Fruit fly (Drosophila melanogaster): Measurements from ENCODE around the gene Cby.

Cby gene

DNA sequence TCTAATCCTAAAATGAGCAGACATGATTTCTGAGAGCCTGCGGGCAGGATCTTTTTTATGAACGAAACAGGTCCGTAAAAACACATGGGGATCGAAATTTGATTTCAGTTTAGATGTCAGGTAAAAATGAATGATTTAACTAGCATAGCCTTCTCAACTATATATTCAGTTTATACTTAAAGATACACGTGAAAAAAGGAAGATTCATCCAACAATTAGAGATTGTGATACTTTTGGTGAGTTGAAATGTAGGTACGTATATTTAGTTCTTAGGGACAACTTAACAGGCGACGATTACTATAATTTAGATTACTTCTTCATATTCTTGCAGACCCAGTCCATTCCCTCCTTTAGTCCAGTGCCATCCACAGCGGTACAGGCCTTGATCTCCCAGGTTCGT, 17.6 kb downstream of the Cby start, which contains the start of gene CG17819:
CG17819 (minus strand) TSS at position 101 of the 400 bp plus-strand sequence.
- no peak for TF ChIP-seq Dll (optimal IDR thresholded peaks at IDR 0.05)
- no peak for TF ChIP-seq CG8478 (optimal IDR thresholded peaks at IDR 0.05)
- no peak for TF ChIP-seq usp (GFP tag; optimal IDR thresholded peaks at IDR 0.05)
- no peak for TF ChIP-seq psq (optimal IDR thresholded peaks at IDR 0.05)
- no peak for TF ChIP-seq EcR (GFP tag; optimal IDR thresholded peaks at IDR 0.05)
- TF ChIP-seq pan (optimal IDR thresholded peaks at IDR 0.05), result no peak

DNA sequence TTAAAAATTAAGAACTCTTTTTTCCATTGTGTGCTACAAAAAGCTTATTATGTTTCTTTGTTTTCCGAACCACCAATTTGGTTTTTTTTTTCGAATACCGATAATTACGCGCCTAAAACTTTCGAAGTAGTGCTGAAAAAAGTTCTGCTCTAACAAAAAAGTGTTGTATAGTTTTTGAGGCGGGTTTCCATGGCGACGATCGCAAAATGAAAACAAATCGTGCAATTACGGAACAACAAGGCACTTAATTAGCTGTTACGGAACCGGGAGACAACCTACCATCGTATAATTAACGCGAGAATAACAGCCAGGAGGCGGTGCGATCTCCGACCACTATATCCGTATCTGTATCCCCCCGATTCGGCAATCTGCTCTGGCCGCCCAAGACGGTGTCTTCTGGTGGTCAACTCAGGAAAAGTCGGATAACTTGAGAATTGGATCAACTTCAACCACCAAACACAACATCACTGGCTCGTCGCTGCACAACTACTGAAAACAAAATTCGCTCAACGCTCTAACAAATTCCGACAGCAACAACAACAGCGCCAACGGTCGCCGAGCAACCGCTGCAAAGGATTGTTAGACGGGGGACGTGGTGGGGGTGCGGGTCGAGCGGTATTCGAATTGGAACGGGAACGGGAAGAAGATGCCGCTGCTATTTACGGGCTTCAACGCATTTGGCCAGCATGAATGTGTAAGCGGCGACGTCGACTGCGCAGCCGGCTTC, 19.2 kb downstream of the Cby start, which contains the start of the genes CG6678 and dnd:
CG6678 (plus strand) TSS at position 169 of the 727 bp plus-strand sequence.
dnd (minus strand) TSS at position 495 of the 727 bp plus-strand sequence.
- TF ChIP-seq Dll (optimal IDR thresholded peaks at IDR 0.05) (no peak), usp (GFP tag; optimal IDR thresholded peaks at IDR 0.05) (no peak), psq (optimal IDR thresholded peaks at IDR 0.05) (no peak), CG8478 (optimal IDR thresholded peaks at IDR 0.05) (no peak), pan (optimal IDR thresholded peaks at IDR 0.05) (no peak)

DNA sequence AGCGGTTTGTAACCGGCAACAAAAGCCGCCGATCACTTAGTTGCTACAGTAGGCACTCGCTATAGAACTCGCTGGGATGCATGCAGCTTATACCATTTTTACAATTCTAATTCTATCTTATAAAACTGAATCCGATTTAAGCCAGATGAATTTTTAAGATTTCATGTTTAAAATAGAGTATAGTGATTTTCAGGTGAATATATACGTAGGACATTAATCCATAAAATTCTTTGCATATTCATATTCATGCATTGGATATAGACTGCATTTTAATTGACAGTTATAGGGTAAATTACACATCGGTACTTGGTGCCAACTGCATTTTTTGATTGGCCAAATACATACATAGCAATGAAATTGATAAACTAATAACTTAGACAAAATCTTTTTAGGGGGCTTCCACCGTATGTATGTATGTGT, 19.8 kb downstream of the Cby start:
- TF ChIP-seq pan (optimal IDR thresholded peaks at IDR 0.05) (no peak), usp (GFP tag; optimal IDR thresholded peaks at IDR 0.05) (no peak), Dll (optimal IDR thresholded peaks at IDR 0.05) (no peak), psq (optimal IDR thresholded peaks at IDR 0.05) (no peak), CG8478 (optimal IDR thresholded peaks at IDR 0.05) (no peak), EcR (GFP tag; optimal IDR thresholded peaks at IDR 0.05) (no peak)

- TF ChIP-seq Dll (optimal IDR thresholded peaks at IDR 0.05) (no peak), usp (GFP tag; optimal IDR thresholded peaks at IDR 0.05) (no peak), EcR (GFP tag; optimal IDR thresholded peaks at IDR 0.05) (no peak), CG8478 (optimal IDR thresholded peaks at IDR 0.05) (no peak), psq (optimal IDR thresholded peaks at IDR 0.05) (no peak), pan (optimal IDR thresholded peaks at IDR 0.05) (no peak)
These were observed 21.1 kb downstream of the Cby start, which contains the start of gene CG43844 for dm6 chr3R:21888696-21889602. Gene CG43844 (plus strand): TSS chr3R:21889539.

DNA sequence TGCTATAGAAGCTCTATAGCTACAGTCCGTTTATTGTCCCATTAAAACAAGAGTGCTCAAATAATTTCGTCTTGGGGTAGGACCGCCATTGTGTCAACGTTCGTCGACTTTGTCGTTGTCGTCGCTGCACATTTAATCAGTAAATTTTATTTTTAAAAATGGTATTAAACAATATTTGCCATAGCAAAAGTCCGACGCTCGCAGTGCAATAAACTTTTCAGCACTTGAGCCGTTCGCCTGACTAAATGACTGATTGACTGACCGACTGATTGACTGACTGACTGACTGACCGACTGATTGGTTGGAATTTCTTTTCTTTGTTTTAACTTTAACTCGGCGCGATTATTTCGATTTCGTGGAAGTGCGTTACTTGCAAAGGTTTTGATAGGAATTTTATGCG, 22.1 kb downstream of the Cby start:
- TF ChIP-seq psq (optimal IDR thresholded peaks at IDR 0.05), result no peak
- TF ChIP-seq EcR (GFP tag; optimal IDR thresholded peaks at IDR 0.05), result peak; percentile 37 to 39

DNA sequence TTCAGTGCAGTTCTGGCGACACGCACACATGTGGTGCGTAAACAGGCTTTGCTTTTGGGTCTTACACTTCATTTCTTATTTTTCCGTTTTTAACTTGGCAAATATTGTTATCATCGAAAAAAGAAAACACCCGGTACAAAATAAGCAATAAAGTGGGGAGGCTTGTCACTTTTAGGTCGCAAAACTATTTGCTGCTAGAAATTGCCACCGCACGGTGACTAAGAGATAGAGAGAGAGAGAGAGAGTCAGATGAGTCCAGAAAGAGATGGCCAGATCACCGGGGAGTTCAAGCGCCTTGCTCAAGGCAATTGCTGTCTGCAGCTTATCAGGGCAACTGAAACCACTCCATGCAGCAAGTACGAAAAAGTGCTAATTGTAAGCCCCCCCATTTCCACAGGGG, 22.9 kb downstream of the Cby start:
- TF ChIP-seq EcR (GFP tag; optimal IDR thresholded peaks at IDR 0.05) (peak in 1 of 2 experiments; percentile 51), psq (optimal IDR thresholded peaks at IDR 0.05) (no peak), pan (optimal IDR thresholded peaks at IDR 0.05) (no peak)

DNA sequence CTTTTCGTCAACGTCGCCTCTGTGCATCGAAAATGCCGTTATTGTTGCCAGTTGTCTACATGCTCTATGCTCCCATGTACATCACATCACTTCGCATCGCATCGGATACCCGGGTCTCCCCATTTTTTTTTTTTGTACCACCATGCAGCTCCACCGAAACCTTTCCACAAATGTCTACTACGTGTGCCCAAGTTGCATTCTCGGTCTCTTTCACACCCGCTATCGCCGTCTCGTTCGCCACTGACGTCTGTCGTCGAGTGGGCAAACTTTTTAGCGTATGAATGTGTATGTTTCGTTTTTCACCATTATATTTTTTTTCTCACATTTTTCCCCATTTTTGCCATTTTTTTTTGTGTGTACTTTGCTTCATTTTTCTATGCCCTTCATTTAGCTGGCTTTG, 24.6 kb downstream of the Cby start:
- no peak for TF ChIP-seq EcR (GFP tag; optimal IDR thresholded peaks at IDR 0.05)
- no peak for TF ChIP-seq usp (GFP tag; optimal IDR thresholded peaks at IDR 0.05)
- TF ChIP-seq Dll (optimal IDR thresholded peaks at IDR 0.05), result no peak
- no peak for TF ChIP-seq pan (optimal IDR thresholded peaks at IDR 0.05)
- no peak for TF ChIP-seq CG8478 (optimal IDR thresholded peaks at IDR 0.05)
- TF ChIP-seq psq (optimal IDR thresholded peaks at IDR 0.05), result no peak

- TF ChIP-seq EcR (GFP tag; optimal IDR thresholded peaks at IDR 0.05), result no peak
- TF ChIP-seq pan (optimal IDR thresholded peaks at IDR 0.05), result no peak
- TF ChIP-seq psq (optimal IDR thresholded peaks at IDR 0.05), result no peak
- no peak for TF ChIP-seq usp (GFP tag; optimal IDR thresholded peaks at IDR 0.05)
- no peak for TF ChIP-seq CG8478 (optimal IDR thresholded peaks at IDR 0.05)
These were observed 26.1 kb downstream of the Cby start for dm6 chr3R:21893929-21894328.

dm6 chr3R:21895961-21896875, 28.4 kb downstream of the Cby start:
- peak; percentile 77 to 82 for TF ChIP-seq EcR (GFP tag; optimal IDR thresholded peaks at IDR 0.05)
- no peak for TF ChIP-seq pan (optimal IDR thresholded peaks at IDR 0.05)
- no peak for TF ChIP-seq usp (GFP tag; optimal IDR thresholded peaks at IDR 0.05)
- no peak for TF ChIP-seq psq (optimal IDR thresholded peaks at IDR 0.05)
- TF ChIP-seq Dll (optimal IDR thresholded peaks at IDR 0.05), result no peak
- no peak for TF ChIP-seq CG8478 (optimal IDR thresholded peaks at IDR 0.05)

DNA sequence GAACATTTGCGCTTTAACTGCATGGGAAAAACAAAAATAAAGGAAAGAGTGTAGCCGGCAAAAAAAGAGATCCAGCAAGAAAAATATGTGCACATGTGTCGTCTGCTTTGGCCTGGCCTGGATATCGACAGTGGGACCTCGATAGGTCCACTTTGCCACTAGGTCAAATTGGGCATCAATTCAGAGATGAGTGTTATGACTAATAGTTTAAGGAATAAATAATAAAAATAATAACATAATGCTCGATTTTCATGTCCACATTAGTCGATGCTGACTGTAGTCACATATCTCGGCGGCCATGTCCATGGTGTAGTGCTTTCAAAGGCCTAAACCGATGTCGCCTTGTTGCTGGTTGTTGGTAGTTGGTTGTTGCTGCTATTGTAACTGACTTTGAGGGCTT, 29.8 kb downstream of the Cby start:
- no peak for TF ChIP-seq usp (GFP tag; optimal IDR thresholded peaks at IDR 0.05)
- TF ChIP-seq CG8478 (optimal IDR thresholded peaks at IDR 0.05), result no peak
- no peak for TF ChIP-seq psq (optimal IDR thresholded peaks at IDR 0.05)
- TF ChIP-seq EcR (GFP tag; optimal IDR thresholded peaks at IDR 0.05), result no peak
- no peak for TF ChIP-seq pan (optimal IDR thresholded peaks at IDR 0.05)
- TF ChIP-seq Dll (optimal IDR thresholded peaks at IDR 0.05), result no peak

DNA sequence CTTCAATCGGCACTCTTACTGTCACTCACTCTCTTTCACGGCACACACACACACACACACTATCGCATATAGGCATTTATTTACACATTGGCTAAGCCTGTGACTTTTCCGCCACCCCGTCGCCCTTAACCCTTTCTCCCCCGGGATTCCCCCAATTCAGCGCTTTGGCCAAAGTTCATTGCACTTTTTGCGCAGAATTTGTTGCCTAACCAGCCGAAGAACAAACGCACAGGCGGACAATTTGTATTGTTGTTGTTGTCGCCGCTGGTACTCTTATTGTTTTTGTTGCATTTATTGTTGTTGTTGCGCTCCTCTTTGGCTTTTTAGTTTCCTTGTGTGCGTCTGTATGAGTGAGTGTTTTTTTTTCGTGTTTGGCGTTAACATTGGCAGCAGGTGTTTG, 31.0 kb downstream of the Cby start:
- TF ChIP-seq EcR (GFP tag; optimal IDR thresholded peaks at IDR 0.05) (peak; percentile 59 to 85), psq (optimal IDR thresholded peaks at IDR 0.05) (no peak), CG8478 (optimal IDR thresholded peaks at IDR 0.05) (no peak), pan (optimal IDR thresholded peaks at IDR 0.05) (no peak), usp (GFP tag; optimal IDR thresholded peaks at IDR 0.05) (no peak)

Data from whole organism.